Worm (Caenorhabditis elegans): ENCODE data around the gene crh-1.

DNA sequence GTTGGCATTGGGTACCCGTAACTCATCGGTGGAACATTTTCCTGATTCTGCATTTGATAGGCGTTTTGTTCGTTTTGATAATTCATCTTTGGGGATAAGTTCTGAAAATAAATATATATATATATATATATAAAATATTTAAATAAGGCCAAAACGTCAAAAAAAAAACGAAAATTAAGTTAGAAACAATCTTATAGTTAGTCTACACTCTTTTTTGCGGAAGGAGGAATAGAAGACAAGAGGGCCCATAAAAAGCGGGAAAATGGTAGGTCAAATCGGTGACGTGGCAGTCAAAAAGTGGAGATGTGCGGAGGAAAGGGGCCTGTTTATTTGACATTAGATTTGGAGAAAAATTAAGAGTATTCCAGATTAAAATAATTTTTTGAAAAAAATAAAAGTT, 20.8 kb upstream of the crh-1 start, which contains the start of gene tbx-33:
- TF ChIP-seq nhr-19 (GFP tag; conservative IDR thresholded peaks at IDR 0.05) (no peak), tlp-1 (tag; optimal IDR thresholded peaks at IDR 0.05) (no peak), snpc-4 (tag; optimal IDR thresholded peaks at IDR 0.05) (no peak), lin-14 (GFP tag; optimal IDR thresholded peaks at IDR 0.05) (no peak), tbx-2 (tag; optimal IDR thresholded peaks at IDR 0.05) (no peak), pag-3 (tag; optimal IDR thresholded peaks at IDR 0.05; ENCODE audit: borderline replicate concordance, insufficient read depth) (no peak), alr-1 (tag; optimal IDR thresholded peaks at IDR 0.05; ENCODE audit: borderline replicate concordance) (no peak), skn-1 (tag; optimal IDR thresholded peaks at IDR 0.05) (no peak), lin-13 (GFP tag; optimal IDR thresholded peaks at IDR 0.05) (no peak)

Data from whole organism, L1 larva.